Worm (Caenorhabditis elegans): ENCODE measurements around the gene sra-12.

DNA sequence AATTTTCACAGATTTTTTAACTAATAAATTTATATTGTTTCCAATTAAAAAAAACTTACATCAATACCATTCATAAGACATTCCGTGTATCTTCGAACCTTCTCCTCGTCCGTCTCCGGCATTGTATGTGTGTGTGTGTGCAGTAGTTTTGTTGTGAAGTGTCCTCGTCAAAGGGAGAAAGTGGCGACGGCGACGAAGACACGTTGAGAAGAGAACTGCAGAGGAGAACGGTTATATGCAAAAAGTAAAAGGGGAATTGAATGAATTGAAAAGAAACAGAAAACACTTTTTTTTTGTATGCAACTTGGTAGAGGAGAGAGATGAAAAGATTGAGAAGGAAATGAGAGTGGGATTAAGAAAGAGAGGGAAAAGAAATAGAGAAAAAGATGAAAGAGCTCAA, 41.2 kb upstream of the sra-12 start:
- TF ChIP-seq flt-1 (GFP tag; IDR thresholded peaks at IDR 0.05) (no peak), tbx-37 (GFP tag; conservative IDR thresholded peaks at IDR 0.05) (no peak), ets-7 (tag; optimal IDR thresholded peaks at IDR 0.05) (no peak), ama-1 (optimal IDR thresholded peaks at IDR 0.05) (no peak)
